Fruit fly (Drosophila melanogaster) whole organism, pupa: Measurements from ENCODE around the gene CG42718.

Source experiments
- CG15710 ChIP-seq: fragments of 200-800 bp; sonication (Bioruptor generic); optimal IDR thresholded peaks from 2 replicates; lab custom pipeline; 2018; ENCODE audit warnings: missing biosample characterization, mild to moderate bottlenecking, missing genetic modification characterization, moderate library complexity
- Pif1A ChIP-seq: fragments of 200-800 bp; sonication (Bioruptor generic); optimal IDR thresholded peaks from 3 replicates; lab custom pipeline; 2016; ENCODE audit warnings: missing biosample characterization, missing genetic modification characterization
- Pif1B ChIP-seq: fragments of 200-800 bp; sonication (Bioruptor generic); optimal IDR thresholded peaks from 3 replicates; lab custom pipeline; 2016; ENCODE audit warnings: missing biosample characterization, missing genetic modification characterization
- Snoo ChIP-seq: fragments of 200-800 bp; sonication (Bioruptor generic); optimal IDR thresholded peaks from 3 replicates; lab custom pipeline; 2017; ENCODE audit warnings: missing biosample characterization, mild to moderate bottlenecking, missing genetic modification characterization, inconsistent platforms

DNA sequence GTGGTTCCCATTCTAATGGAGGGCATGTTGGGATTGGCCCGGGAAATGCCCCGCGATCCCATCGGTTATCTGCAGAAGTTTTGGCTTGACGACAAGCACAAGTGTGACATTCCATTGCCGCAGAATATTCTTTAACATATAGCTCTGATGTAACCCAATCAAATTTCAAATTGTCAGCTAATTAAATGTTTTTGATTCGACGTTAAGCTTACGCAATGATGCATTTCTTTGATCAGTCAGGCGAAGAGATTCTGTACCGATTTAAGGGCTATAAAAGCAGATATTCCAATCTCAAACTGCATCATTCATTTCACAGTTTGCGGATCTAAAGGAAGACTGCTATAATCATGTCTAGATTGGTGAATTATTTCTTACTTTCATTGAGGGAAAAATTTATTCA is 10.6 kb upstream of the CG42718 start, which contains the start of gene retinin:
- no peak for TF ChIP-seq CG15710 (tag; lab: Kevin White, UChicago)
- TF ChIP-seq Pif1B (GFP tag; lab: Kevin White, UChicago): no peak
- TF ChIP-seq Pif1A (GFP tag; lab: Kevin White, UChicago): no peak
- TF ChIP-seq Snoo: no peak
